Fruit fly (Drosophila melanogaster): ENCODE measurements around the gene CG3552.

Gene CG3552

dm6 chr3L:9451522-9452118, 4.5 kb upstream of the CG3552 start, which contains the start of the genes CG3448 and ghi (continued):
- TF ChIP-seq Taf1 (GFP tag; IDR thresholded peaks at IDR 0.05) (peak; percentile 27; the same call in 1 of the 2 replicates), sob (GFP tag; IDR thresholded peaks at IDR 0.05) (peak; percentile 83), Ets65A (GFP tag) (peak; percentile 86), CG8944 (GFP tag; optimal IDR thresholded peaks at IDR 0.05) (no peak), jing (GFP tag; optimal IDR thresholded peaks at IDR 0.05) (no peak), CG7372 (GFP tag; IDR thresholded peaks at IDR 0.05) (peak; percentile 68), CG8089 (GFP tag; optimal IDR thresholded peaks at IDR 0.05) (no peak), cad (GFP tag; optimal IDR thresholded peaks at IDR 0.05) (peak; percentile 31), HLH54F (GFP tag; optimal IDR thresholded peaks at IDR 0.05) (no peak), croc (GFP tag; conservative IDR thresholded peaks at IDR 0.05) (no peak), CG3995 (GFP tag; optimal IDR thresholded peaks at IDR 0.05) (peak; percentile 37), gt (GFP tag; IDR thresholded peaks at IDR 0.05) (no peak), CG3163 (GFP tag; optimal IDR thresholded peaks at IDR 0.05) (no peak), CG7745 (tag; optimal IDR thresholded peaks at IDR 0.05) (no peak), CG16815 (GFP tag; optimal IDR thresholded peaks at IDR 0.05) (no peak), CG16863 (GFP tag; optimal IDR thresholded peaks at IDR 0.05) (peak; percentile 1), Camta (GFP tag; optimal IDR thresholded peaks at IDR 0.05) (peak; percentile 17), Mad (GFP tag; optimal IDR thresholded peaks at IDR 0.05) (peak; percentile 37), TFAM (GFP tag; optimal IDR thresholded peaks at IDR 0.05) (no peak), CG10959 (GFP tag; IDR thresholded peaks at IDR 0.05) (no peak), Meics (GFP tag; optimal IDR thresholded peaks at IDR 0.05) (peak; percentile 52), Sox102F (GFP tag; optimal IDR thresholded peaks at IDR 0.05) (peak; percentile 52), inv (GFP tag; IDR thresholded peaks at IDR 0.05; ENCODE audit: partially characterized antibody) (peak; percentile 48; the same call in 1 of the 2 replicates), CG9797 (GFP tag; optimal IDR thresholded peaks at IDR 0.05) (peak; percentile 14), CG4854 (GFP tag; optimal IDR thresholded peaks at IDR 0.05) (peak; percentile 0), nerfin-1 (tag; optimal IDR thresholded peaks at IDR 0.05) (peak; percentile 70), CG3726 (GFP tag; IDR thresholded peaks at IDR 0.05) (no peak), chinmo (GFP tag; IDR thresholded peaks at IDR 0.05; ENCODE audit: partially characterized antibody) (peak; percentile 80; the same call in 3 of the 4 replicates), CG11085 (GFP tag; IDR thresholded peaks at IDR 0.05) (peak; percentile 19; the same call in 1 of the 2 replicates), CG33557 (GFP tag; optimal IDR thresholded peaks at IDR 0.05) (no peak), Dip2 (GFP tag; IDR thresholded peaks at IDR 0.05) (no peak), CG8765 (GFP tag; IDR thresholded peaks at IDR 0.05) (no peak), Dfd (GFP tag; optimal IDR thresholded peaks at IDR 0.05) (no peak), CG4730 (GFP tag; IDR thresholded peaks at IDR 0.05) (0 out of 2 replicates have a peak, but pooled peaks have one; percentile 41), CG9609 (GFP tag; optimal IDR thresholded peaks at IDR 0.05) (no peak), Asciz (GFP tag; optimal IDR thresholded peaks at IDR 0.05) (peak; percentile 18), CG17385 (GFP tag; optimal IDR thresholded peaks at IDR 0.05) (no peak), her (GFP tag; optimal IDR thresholded peaks at IDR 0.05) (no peak), CG3838 (GFP tag; optimal IDR thresholded peaks at IDR 0.05) (no peak), Neu2 (GFP tag; optimal IDR thresholded peaks at IDR 0.05; ENCODE audit: borderline replicate concordance) (no peak), bigmax (GFP tag; optimal IDR thresholded peaks at IDR 0.05) (no peak), Ada2b (GFP tag; IDR thresholded peaks at IDR 0.05) (peak; percentile 54; the same call in 1 of the 2 replicates), Doc2 (GFP tag; IDR thresholded peaks at IDR 0.05) (no peak), CG16779 (GFP tag; IDR thresholded peaks at IDR 0.05) (no peak), CG17361 (GFP tag; IDR thresholded peaks at IDR 0.05) (peak; percentile 73), dm (GFP tag; optimal IDR thresholded peaks at IDR 0.05) (peak; percentile 15), Mes4 (GFP tag; optimal IDR thresholded peaks at IDR 0.05) (no peak), hbn (GFP tag; IDR thresholded peaks at IDR 0.05; ENCODE audit: partially characterized antibody) (peak; percentile 62), Awh (GFP tag; IDR thresholded peaks at IDR 0.05) (peak; percentile 72), ind (GFP tag; optimal IDR thresholded peaks at IDR 0.05) (peak; percentile 73), Myb (GFP tag; optimal IDR thresholded peaks at IDR 0.05) (peak; percentile 87)

Data from whole organism, embryonic.